Worm (Caenorhabditis elegans): ENCODE results near the gene F14H3.5.

Gene F14H3.5

DNA sequence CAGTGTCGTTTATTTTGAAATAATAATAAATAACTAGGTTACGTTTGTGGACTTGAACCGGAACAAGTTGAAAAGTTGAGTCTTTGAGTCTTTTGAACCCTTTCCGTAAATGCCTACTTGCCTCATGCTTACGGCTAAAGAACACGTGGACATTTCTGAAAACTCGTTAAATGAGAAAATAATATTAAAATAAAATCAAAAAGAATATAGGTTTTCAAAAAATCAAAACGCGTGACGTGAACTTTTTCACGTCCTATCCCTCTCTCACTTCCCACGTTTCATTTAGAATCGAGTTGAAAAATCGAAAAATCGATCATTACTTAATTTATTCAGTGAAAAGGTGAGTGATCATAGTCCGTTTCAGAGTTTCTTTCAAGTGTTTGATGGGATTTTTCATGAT lies 7.7 kb downstream of the F14H3.5 start, which contains the start of gene best-12:
Gene best-12, plus strand, starts transcription at position 301 of the 400 bp plus-strand sequence.
- TF ChIP-seq C38D4.7 (GFP tag; optimal IDR thresholded peaks at IDR 0.05) (no peak), eyg-1 (tag; optimal IDR thresholded peaks at IDR 0.05) (no peak), ceh-34 (tag; optimal IDR thresholded peaks at IDR 0.05) (no peak), ceh-30 (tag; optimal IDR thresholded peaks at IDR 0.05) (no peak), pha-2 (tag; optimal IDR thresholded peaks at IDR 0.05) (no peak), sox-2 (GFP tag; IDR thresholded peaks at IDR 0.05) (no peak), elt-2 (tag; optimal IDR thresholded peaks at IDR 0.05) (no peak), fkh-6 (tag; optimal IDR thresholded peaks at IDR 0.05) (no peak), fkh-10 (GFP tag; optimal IDR thresholded peaks at IDR 0.05) (no peak), nhr-232 (tag; optimal IDR thresholded peaks at IDR 0.05) (no peak), T23F11.4 (GFP tag; optimal IDR thresholded peaks at IDR 0.05) (no peak), rnt-1 (tag; optimal IDR thresholded peaks at IDR 0.05) (no peak), unc-3 (GFP tag; conservative IDR thresholded peaks at IDR 0.05) (no peak), unc-3 (tag; optimal IDR thresholded peaks at IDR 0.05) (no peak), sdc-2 (tag; optimal IDR thresholded peaks at IDR 0.05) (no peak), lim-6 (tag; optimal IDR thresholded peaks at IDR 0.05) (no peak), tbx-7 (tag; optimal IDR thresholded peaks at IDR 0.05) (no peak), hlh-13 (GFP tag; optimal IDR thresholded peaks at IDR 0.05) (no peak), elt-4 (tag; optimal IDR thresholded peaks at IDR 0.05) (no peak), hlh-8 (tag; optimal IDR thresholded peaks at IDR 0.05) (no peak), hlh-15 (tag; optimal IDR thresholded peaks at IDR 0.05) (no peak)

DNA sequence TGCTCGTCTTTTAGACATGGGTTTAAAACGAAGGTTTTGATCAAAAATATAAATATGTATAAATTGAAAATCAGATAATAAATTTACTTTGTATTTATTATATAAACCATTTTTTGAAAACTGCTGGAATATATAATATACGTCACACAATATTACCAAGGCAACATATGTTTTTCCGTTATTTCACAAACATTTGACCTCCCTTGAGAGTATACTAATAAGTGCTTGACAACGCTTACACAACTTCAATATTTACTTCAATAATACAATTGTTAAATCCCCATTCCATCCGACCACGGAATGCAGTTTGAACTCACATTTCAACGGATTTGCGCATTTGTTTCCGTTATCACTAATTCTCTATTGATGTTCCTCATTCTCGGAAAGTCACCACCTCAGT lies 9.4 kb downstream of the F14H3.5 start, which contains the start of gene str-198:
Gene str-198, plus strand, starts transcription at position 301 of the 400 bp plus-strand sequence.
- TF ChIP-seq pat-9 (tag; optimal IDR thresholded peaks at IDR 0.05), result no peak

DNA sequence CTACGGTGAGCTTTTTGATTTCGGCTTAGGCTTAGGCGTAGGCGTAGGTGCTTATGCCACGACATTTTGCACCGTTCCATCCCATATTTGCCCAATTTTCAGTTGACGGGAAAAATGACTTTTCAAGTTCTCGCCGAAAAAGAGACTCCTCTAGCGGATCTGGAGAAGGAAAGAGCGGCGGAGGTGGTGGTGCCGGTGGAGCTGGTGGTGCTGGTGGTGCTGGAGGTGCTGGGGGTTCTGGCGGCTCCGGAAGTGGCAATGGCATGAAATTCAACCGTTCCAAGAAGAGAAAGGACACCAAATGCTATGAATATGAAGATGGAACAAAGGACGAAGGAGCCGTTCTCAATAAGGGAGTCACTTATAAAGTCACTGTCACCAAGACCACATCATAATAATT lies 9.8 kb downstream of the F14H3.5 start:
- no peak for TF ChIP-seq ceh-14 (tag; optimal IDR thresholded peaks at IDR 0.05)
- no peak for TF ChIP-seq fax-1 (tag; optimal IDR thresholded peaks at IDR 0.05)
- TF ChIP-seq ceh-22 (tag; optimal IDR thresholded peaks at IDR 0.05), result no peak
- TF ChIP-seq rnt-1 (tag; optimal IDR thresholded peaks at IDR 0.05), result no peak
- no peak for TF ChIP-seq hlh-30 (tag; optimal IDR thresholded peaks at IDR 0.05; ENCODE audit: insufficient read depth)
- TF ChIP-seq npax-4 (tag; optimal IDR thresholded peaks at IDR 0.05), result no peak
- TF ChIP-seq hlh-8 (tag; optimal IDR thresholded peaks at IDR 0.05), result no peak
- no peak for TF ChIP-seq C08G9.2 (tag; optimal IDR thresholded peaks at IDR 0.05)
- no peak for TF ChIP-seq ref-2 (tag; optimal IDR thresholded peaks at IDR 0.05)
- TF ChIP-seq syd-9 (tag; optimal IDR thresholded peaks at IDR 0.05), result no peak
- TF ChIP-seq ceh-45 (GFP tag; IDR thresholded peaks at IDR 0.05), result no peak
- no peak for TF ChIP-seq hlh-6 (tag; optimal IDR thresholded peaks at IDR 0.05)
- TF ChIP-seq pha-2 (tag; optimal IDR thresholded peaks at IDR 0.05), result no peak
- TF ChIP-seq fkh-10 (GFP tag; optimal IDR thresholded peaks at IDR 0.05), result no peak
- no peak for TF ChIP-seq ceh-48 (tag; optimal IDR thresholded peaks at IDR 0.05)
- no peak for TF ChIP-seq sdc-2 (tag; optimal IDR thresholded peaks at IDR 0.05)
- no peak for TF ChIP-seq eyg-1 (tag; optimal IDR thresholded peaks at IDR 0.05)
- TF ChIP-seq elt-2 (tag; optimal IDR thresholded peaks at IDR 0.05), result no peak

DNA sequence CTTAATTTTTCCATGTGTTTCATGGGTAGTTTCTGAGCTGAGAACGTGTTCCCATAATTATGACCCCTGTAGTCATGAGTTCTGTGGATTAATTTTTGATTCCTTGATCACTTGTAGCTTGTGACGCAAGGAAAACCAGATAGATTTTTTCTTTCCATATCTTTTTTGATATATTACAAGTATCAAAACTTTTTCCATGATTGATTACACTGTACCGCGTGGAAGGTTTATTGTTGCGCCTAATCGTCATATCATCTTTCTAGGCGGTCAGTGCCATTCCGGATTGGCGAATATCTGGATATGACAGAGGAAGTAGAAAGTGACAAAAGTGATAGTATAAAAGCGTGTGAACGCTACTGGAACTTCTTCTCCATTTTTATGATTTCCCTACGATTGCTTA lies 10.3 kb downstream of the F14H3.5 start, which contains the start of gene ZK285.2:
Gene ZK285.2, plus strand, starts transcription at position 301 of the 400 bp plus-strand sequence.
- TF ChIP-seq elt-4 (tag; optimal IDR thresholded peaks at IDR 0.05) (no peak), nhr-232 (tag; optimal IDR thresholded peaks at IDR 0.05) (no peak), eyg-1 (tag; optimal IDR thresholded peaks at IDR 0.05) (no peak), hlh-8 (tag; optimal IDR thresholded peaks at IDR 0.05) (no peak), Y22D7AL.16 (tag; optimal IDR thresholded peaks at IDR 0.05) (no peak), ceh-2 (tag; optimal IDR thresholded peaks at IDR 0.05) (no peak)

DNA sequence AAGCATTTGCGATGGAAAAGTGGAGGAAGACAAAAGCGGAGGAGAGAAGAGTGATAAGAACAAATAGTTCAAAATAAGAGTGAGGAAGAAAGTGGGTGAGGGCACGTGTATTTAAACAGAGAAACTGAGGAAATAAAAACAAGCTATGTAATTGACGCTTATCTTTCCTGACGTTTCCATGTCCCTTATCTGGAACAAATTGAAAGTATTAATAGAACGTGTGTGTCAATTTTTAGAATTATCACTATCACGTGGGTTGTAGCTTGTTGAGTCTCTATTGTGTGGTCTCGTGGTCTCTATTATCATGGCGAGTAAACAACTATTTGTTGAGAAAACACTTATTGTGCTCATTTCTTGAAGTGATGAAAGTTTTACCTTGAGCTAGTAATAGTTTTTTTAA lies 11.0 kb downstream of the F14H3.5 start, which contains the start of gene T10C6.15:
Gene T10C6.15, minus strand, starts transcription at position 104 of the 400 bp plus-strand sequence.
- peak; percentile 0 for TF ChIP-seq pqm-1 (tag; optimal IDR thresholded peaks at IDR 0.05)
- TF ChIP-seq fkh-6 (tag; optimal IDR thresholded peaks at IDR 0.05), result no peak
- no peak for TF ChIP-seq ceh-48 (tag; optimal IDR thresholded peaks at IDR 0.05)
- TF ChIP-seq pha-2 (tag; optimal IDR thresholded peaks at IDR 0.05), result no peak
- TF ChIP-seq elt-2 (tag; optimal IDR thresholded peaks at IDR 0.05), result peak; percentile 75
- no peak for TF ChIP-seq F13H6.1 (tag; optimal IDR thresholded peaks at IDR 0.05)
- no peak for TF ChIP-seq ama-1 (optimal IDR thresholded peaks at IDR 0.05)
- no peak for TF ChIP-seq dve-1 (tag; optimal IDR thresholded peaks at IDR 0.05)
- TF ChIP-seq elt-4 (tag; optimal IDR thresholded peaks at IDR 0.05), result no peak
- no peak for TF ChIP-seq unc-55 (GFP tag; optimal IDR thresholded peaks at IDR 0.05)
- TF ChIP-seq ceh-19 (GFP tag; optimal IDR thresholded peaks at IDR 0.05), result no peak
- no peak for TF ChIP-seq hlh-13 (GFP tag; optimal IDR thresholded peaks at IDR 0.05)
